Worm (Caenorhabditis elegans) whole organism, L4 larva: ENCODE data around the gene dpf-2.
A peak's percentile ranks its signal among the peaks of the same experiment; 100 is the strongest.

Source experiments
- F10B5.3 ChIP-seq: sonication (generic microtip); optimal IDR thresholded peaks from 2 replicates; lab custom pipeline; 2016; ENCODE audit warnings: mild to moderate bottlenecking, missing genetic modification characterization, missing compliant biosample characterization
- F44E2.7 ChIP-seq: fragments of 200-800 bp; sonication (Bioruptor generic); IDR thresholded peaks from 2 replicates; pipeline ENCODE4 v2.1.2; 2022; ENCODE audit warnings: missing genetic modification characterization, missing compliant biosample characterization
- R02D3.7 ChIP-seq: fragments of 150-350 bp; sonication (generic microtip); optimal IDR thresholded peaks from 3 replicates; lab custom pipeline; 2014; ENCODE audit warnings: missing biosample characterization, missing genetic modification characterization
- T20F7.1 ChIP-seq: fragments of 200-800 bp; sonication (Bioruptor generic); optimal IDR thresholded peaks from 2 replicates; lab custom pipeline; 2018; ENCODE audit warnings: mild to moderate bottlenecking, missing genetic modification characterization, missing compliant biosample characterization
- Y48G9A.11 ChIP-seq: fragments of 200-800 bp; sonication (Bioruptor generic); IDR thresholded peaks from 2 replicates; pipeline ENCODE4 v1.3.6; 2022; ENCODE audit warnings: missing genetic modification reagents, missing genetic modification characterization, missing compliant biosample characterization
- Y5F2A.4 ChIP-seq: fragments of 200-800 bp; sonication (Bioruptor generic); optimal IDR thresholded peaks from 2 replicates; lab custom pipeline; 2018; ENCODE audit warnings: mild to moderate bottlenecking, missing genetic modification characterization, missing compliant biosample characterization
- ZK337.2 ChIP-seq: fragments of 200-800 bp; sonication (Bioruptor generic); IDR thresholded peaks from 2 replicates; pipeline ENCODE4 v1.3.6; 2022; ENCODE audit warnings: missing genetic modification reagents, missing genetic modification characterization, missing compliant biosample characterization
- ama-1 ChIP-seq: fragments of 150-350 bp; optimal IDR thresholded peaks from 2 replicates; lab custom pipeline; 2014; ENCODE audit warnings: inconsistent platforms, mixed read lengths
- arid-1 ChIP-seq: fragments of 200-800 bp; sonication (Bioruptor generic); conservative IDR thresholded peaks from 2 replicates; pipeline ENCODE4 v1.3.6; 2022; ENCODE audit warnings: missing genetic modification reagents, missing genetic modification characterization, missing compliant biosample characterization
- ceh-20 ChIP-seq: fragments of 200-800 bp; sonication (Bioruptor generic); IDR thresholded peaks from 2 replicates; pipeline ENCODE4 v1.3.6; 2022; ENCODE audit warnings: missing genetic modification reagents, missing genetic modification characterization, missing compliant biosample characterization
- ceh-44 ChIP-seq: fragments of 200-800 bp; sonication (Bioruptor generic); IDR thresholded peaks from 2 replicates; pipeline ENCODE4 v1.3.6; 2022; ENCODE audit warnings: missing genetic modification reagents, missing genetic modification characterization, missing compliant biosample characterization
- ceh-62 ChIP-seq: sonication (generic microtip); optimal IDR thresholded peaks from 2 replicates; lab custom pipeline; 2017; ENCODE audit warnings: missing biosample characterization, missing genetic modification characterization
- ctbp-1 ChIP-seq: fragments of 200-800 bp; sonication (Bioruptor generic); IDR thresholded peaks from 2 replicates; pipeline ENCODE4 v1.3.6; 2022; ENCODE audit warnings: missing genetic modification reagents, missing genetic modification characterization, missing compliant biosample characterization
- daf-16 ChIP-seq, 3 experiments: sonication (generic microtip); optimal IDR thresholded peaks; 2 replicates each; lab custom pipeline; 2016 to 2017; ENCODE audit warnings: missing genetic modification characterization in 3 of 3, missing genetic modification reagents in 3 of 3, mild to moderate bottlenecking in 2 of 3, missing compliant biosample characterization in 2 of 3, missing biosample characterization in 1 of 3, moderate library complexity in 1 of 3
- dmd-6 ChIP-seq: fragments of 200-800 bp; sonication (Bioruptor generic); IDR thresholded peaks from 2 replicates; pipeline ENCODE4 v1.3.6; 2022; ENCODE audit warnings: missing genetic modification reagents, missing genetic modification characterization, missing compliant biosample characterization
- dmd-8 ChIP-seq: fragments of 200-800 bp; sonication (Bioruptor generic); IDR thresholded peaks from 2 replicates; pipeline ENCODE4 v1.3.6; 2022; ENCODE audit warnings: missing genetic modification characterization, missing compliant biosample characterization
- dmd-9 ChIP-seq: fragments of 200-800 bp; sonication (Bioruptor generic); IDR thresholded peaks from 2 replicates; pipeline ENCODE4 v1.3.6; 2022; ENCODE audit warnings: missing genetic modification reagents, missing genetic modification characterization, missing compliant biosample characterization
- dpl-1 ChIP-seq: fragments of 150-350 bp; optimal IDR thresholded peaks from 2 replicates; lab custom pipeline; 2014; ENCODE audit warnings: missing biosample characterization, missing genetic modification reagents, missing genetic modification characterization
- egl-43 ChIP-seq: fragments of 200-800 bp; sonication (Bioruptor generic); IDR thresholded peaks from 2 replicates; pipeline ENCODE4 v1.3.6; 2022; ENCODE audit warnings: missing genetic modification reagents, missing genetic modification characterization, missing compliant biosample characterization
- hlh-11 ChIP-seq: fragments of 200-800 bp; sonication (Bioruptor generic); optimal IDR thresholded peaks from 2 replicates; lab custom pipeline; 2018; ENCODE audit warnings: mild to moderate bottlenecking, missing genetic modification characterization, missing compliant biosample characterization
- hlh-30 ChIP-seq: sonication (generic microtip); optimal IDR thresholded peaks from 2 replicates; lab custom pipeline; 2017; ENCODE audit warnings: antibody characterized with exemption, mild to moderate bottlenecking, missing genetic modification characterization, missing compliant biosample characterization; ENCODE audit not compliant: insufficient read depth
- lin-1 ChIP-seq: fragments of 200-800 bp; sonication (Bioruptor generic); IDR thresholded peaks from 2 replicates; pipeline ENCODE4 v1.3.6; 2022; ENCODE audit warnings: missing genetic modification reagents, missing genetic modification characterization, missing compliant biosample characterization
- lin-15B ChIP-seq: fragments of 150-350 bp; sonication (generic microtip); optimal IDR thresholded peaks from 3 replicates; lab custom pipeline; 2014; ENCODE audit warnings: missing biosample characterization, missing genetic modification characterization
- lin-29 ChIP-seq: fragments of 200-800 bp; sonication (Bioruptor generic); IDR thresholded peaks from 2 replicates; pipeline ENCODE4 v1.3.6; 2022; ENCODE audit warnings: missing genetic modification reagents, missing genetic modification characterization, missing compliant biosample characterization
- lin-38 ChIP-seq: fragments of 200-800 bp; sonication (Bioruptor generic); IDR thresholded peaks from 2 replicates; pipeline ENCODE4 v1.3.6; 2022; ENCODE audit warnings: missing genetic modification reagents, missing genetic modification characterization, missing compliant biosample characterization
- lir-3 ChIP-seq: sonication (generic microtip); optimal IDR thresholded peaks from 2 replicates; lab custom pipeline; 2016; ENCODE audit warnings: mild to moderate bottlenecking, missing genetic modification characterization, missing compliant biosample characterization
- mdl-1 ChIP-seq, 2 experiments: fragments of 150-350 bp in 1 of 2; sonication (generic microtip) in 1 of 2; optimal IDR thresholded peaks; 2 replicates each; lab custom pipeline; 2014 to 2017; ENCODE audit warnings: missing biosample characterization in 2 of 2, missing genetic modification characterization in 2 of 2
- mdt-29 ChIP-seq: fragments of 200-800 bp; sonication (Bioruptor generic); IDR thresholded peaks from 2 replicates; pipeline ENCODE4 v1.3.6; 2022; ENCODE audit warnings: missing genetic modification reagents, missing genetic modification characterization, missing compliant biosample characterization
- mes-2 ChIP-seq: sonication (generic microtip); optimal IDR thresholded peaks from 2 replicates; lab custom pipeline; 2016; ENCODE audit warnings: missing genotype, mild to moderate bottlenecking, missing genetic modification characterization, missing compliant biosample characterization; ENCODE audit not compliant: poor library complexity, severe bottlenecking
- nhr-10 ChIP-seq: fragments of 150-350 bp; optimal IDR thresholded peaks from 2 replicates; lab custom pipeline; 2014; ENCODE audit warnings: missing biosample characterization, missing genetic modification characterization
- nhr-102 ChIP-seq: sonication (generic microtip); optimal IDR thresholded peaks from 2 replicates; lab custom pipeline; 2016; ENCODE audit warnings: mild to moderate bottlenecking, missing genetic modification characterization, moderate library complexity, missing compliant biosample characterization
- nhr-25 ChIP-seq: sonication (generic microtip); optimal IDR thresholded peaks from 2 replicates; lab custom pipeline; 2017; ENCODE audit warnings: missing genetic modification characterization, mild to moderate bottlenecking, missing compliant biosample characterization, antibody characterized with exemption, moderate library complexity, borderline replicate concordance; ENCODE audit not compliant: insufficient read depth
- nhr-42 ChIP-seq: fragments of 200-800 bp; sonication (Bioruptor generic); IDR thresholded peaks from 2 replicates; pipeline ENCODE4 v1.3.6; 2022; ENCODE audit warnings: missing genetic modification characterization, missing compliant biosample characterization
- nhr-6 ChIP-seq: fragments of 150-350 bp; optimal IDR thresholded peaks from 2 replicates; lab custom pipeline; 2014; ENCODE audit warnings: missing biosample characterization, missing genetic modification characterization
- nhr-76 ChIP-seq: fragments of 150-350 bp; optimal IDR thresholded peaks from 2 replicates; lab custom pipeline; 2014; ENCODE audit warnings: missing biosample characterization, missing genetic modification characterization
- php-3 ChIP-seq: fragments of 200-800 bp; sonication (Bioruptor generic); IDR thresholded peaks from 2 replicates; pipeline ENCODE4 v1.3.6; 2022; ENCODE audit warnings: missing genetic modification reagents, missing genetic modification characterization, missing compliant biosample characterization
- rbr-2 ChIP-seq: sonication (generic microtip); optimal IDR thresholded peaks from 2 replicates; lab custom pipeline; 2016; ENCODE audit warnings: missing genotype, missing genetic modification characterization, missing compliant biosample characterization
- saeg-2 ChIP-seq: fragments of 200-800 bp; sonication (Bioruptor generic); IDR thresholded peaks from 2 replicates; pipeline ENCODE4 v1.3.6; 2022; ENCODE audit warnings: missing genetic modification reagents, missing genetic modification characterization, missing compliant biosample characterization
- set-16 ChIP-seq: fragments of 200-800 bp; sonication (Bioruptor generic); IDR thresholded peaks from 2 replicates; pipeline ENCODE4 v1.3.6; 2022; ENCODE audit warnings: missing genetic modification reagents, missing genetic modification characterization, missing compliant biosample characterization
- skn-1 ChIP-seq: fragments of 150-350 bp; optimal IDR thresholded peaks from 2 replicates; lab custom pipeline; 2014; ENCODE audit warnings: missing biosample characterization, missing genetic modification characterization
- tra-1 ChIP-seq: fragments of 200-800 bp; sonication (Bioruptor generic); IDR thresholded peaks from 2 replicates; pipeline ENCODE4 v1.3.6; 2022; ENCODE audit warnings: missing genetic modification reagents, missing genetic modification characterization, missing compliant biosample characterization
- unc-130 ChIP-seq: sonication (generic microtip); optimal IDR thresholded peaks from 2 replicates; lab custom pipeline; 2016; ENCODE audit warnings: missing genetic modification reagents, missing genetic modification characterization, missing compliant biosample characterization
- unc-39 ChIP-seq: sonication (generic microtip); optimal IDR thresholded peaks from 2 replicates; lab custom pipeline; 2017; ENCODE audit warnings: missing biosample characterization, missing genetic modification characterization
- unc-62 ChIP-seq, 3 experiments: fragments of 150-350 bp in 1 of 3; sonication (generic microtip); optimal IDR thresholded peaks in 2 of 3; peaks in 1 of 3; 1 replicate in 1 of 3; 2 replicates in 2 of 3; lab custom pipeline; 2014 to 2017; ENCODE audit warnings: missing biosample characterization in 3 of 3, missing genetic modification characterization in 3 of 3, missing genetic modification reagents in 3 of 3, missing genotype in 1 of 3
- zfp-2 ChIP-seq: sonication (generic microtip); optimal IDR thresholded peaks from 2 replicates; lab custom pipeline; 2016; ENCODE audit warnings: mild to moderate bottlenecking, missing genetic modification characterization, missing compliant biosample characterization
- zfp-3 ChIP-seq: fragments of 200-800 bp; sonication (Bioruptor generic); conservative IDR thresholded peaks from 2 replicates; pipeline ENCODE4 v1.3.6; 2022; ENCODE audit warnings: missing genetic modification reagents, missing genetic modification characterization, missing compliant biosample characterization
- zip-11 ChIP-seq: fragments of 200-800 bp; sonication (Bioruptor generic); IDR thresholded peaks from 2 replicates; pipeline ENCODE4 v1.3.6; 2022; ENCODE audit warnings: missing genetic modification characterization, missing compliant biosample characterization
- zip-2 ChIP-seq: fragments of 150-350 bp; optimal IDR thresholded peaks from 2 replicates; lab custom pipeline; 2014; ENCODE audit warnings: missing biosample characterization, missing genetic modification characterization
- ztf-11 ChIP-seq: fragments of 150-350 bp; optimal IDR thresholded peaks from 2 replicates; lab custom pipeline; 2014; ENCODE audit warnings: missing biosample characterization, missing genetic modification characterization

The dpf-2 gene

DNA sequence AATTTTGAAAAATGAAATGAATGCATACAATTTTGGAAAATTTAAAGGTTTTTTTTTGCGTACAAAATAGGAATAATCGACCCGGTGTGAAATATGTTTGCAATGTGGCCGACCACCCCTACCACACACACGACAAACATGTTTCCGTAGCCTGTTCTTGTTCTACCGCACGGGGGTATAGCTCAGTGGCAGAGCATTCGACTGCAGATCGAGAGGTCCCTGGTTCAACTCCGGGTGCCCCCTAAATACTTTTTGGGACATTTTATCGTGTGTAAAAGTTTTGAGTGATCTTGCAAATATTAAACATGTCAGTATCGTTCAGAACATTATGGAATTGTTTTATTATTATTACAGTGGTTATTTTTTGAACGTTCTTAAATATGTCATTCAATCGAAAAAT lies 26.9 kb upstream of the dpf-2 start (continued):
- peak; percentile 60; the same call in 1 of the 2 replicates for TF ChIP-seq mdt-29 (GFP tag; lab: Robert Waterston, UW)
- TF ChIP-seq zfp-2 (tag; lab: Kevin White, UChicago) = no peak
- TF ChIP-seq dmd-8 (GFP tag; lab: Robert Waterston, UW) = peak; percentile 89
- TF ChIP-seq arid-1 = peak; percentile 79
- TF ChIP-seq zip-2 (tag; lab: Kevin White, UChicago) = peak; percentile 19
- no peak for TF ChIP-seq unc-39 (tag; lab: Kevin White, UChicago)
- TF ChIP-seq tra-1 (GFP tag; lab: Robert Waterston, UW) = peak; percentile 84
- TF ChIP-seq lin-38 (GFP tag; lab: Robert Waterston, UW) = peak; percentile 76; the same call in 1 of the 2 replicates
- TF ChIP-seq lin-1 = 0 out of 2 replicates have a peak, but pooled peaks have one; percentile 54
- TF ChIP-seq saeg-2 = peak; percentile 86
- TF ChIP-seq Y5F2A.4 (GFP tag; lab: Kevin White, UChicago) = peak; percentile 62
- TF ChIP-seq nhr-102 (tag; lab: Kevin White, UChicago) = peak; percentile 68
- TF ChIP-seq dmd-9 (GFP tag; lab: Robert Waterston, UW) = peak; percentile 68
- no peak for TF ChIP-seq zip-11 (GFP tag; lab: Robert Waterston, UW)
- TF ChIP-seq lin-29 (GFP tag; lab: Robert Waterston, UW) = peak; percentile 64; the same call in 1 of the 2 replicates
- peak; percentile 32 for TF ChIP-seq nhr-6
- TF ChIP-seq nhr-10 = no peak
- peak; percentile 22 for TF ChIP-seq T20F7.1 (GFP tag; lab: Kevin White, UChicago)
- TF ChIP-seq zfp-3 (GFP tag; lab: Robert Waterston, UW) = peak; percentile 66
- peak; percentile 9 for TF ChIP-seq nhr-25 (tag; lab: Kevin White, UChicago)
- TF ChIP-seq dmd-6 (GFP tag; lab: Robert Waterston, UW) = peak; percentile 76
- no peak for TF ChIP-seq mes-2 (tag; lab: Kevin White, UChicago)
- TF ChIP-seq mdl-1 (tag; optimal IDR thresholded peaks at IDR 0.05; lab: Kevin White, UChicago) = no peak
- peak; percentile 43 for TF ChIP-seq hlh-30 (tag; lab: Kevin White, UChicago)
- peak; percentile 67 for TF ChIP-seq ceh-20 (GFP tag; lab: Robert Waterston, UW)
- 0 out of 2 replicates have a peak, but pooled peaks have one; percentile 7 for TF ChIP-seq Y48G9A.11 (GFP tag; lab: Robert Waterston, UW)
- no peak for TF ChIP-seq skn-1 (tag; lab: Kevin White, UChicago)
- TF ChIP-seq ceh-62 = no peak
- TF ChIP-seq ceh-44 (GFP tag; lab: Robert Waterston, UW) = peak; percentile 39; the same call in 1 of the 2 replicates
- peak in 1 of 2 experiments; percentile 28 for TF ChIP-seq unc-62 (GFP tag; optimal IDR thresholded peaks at IDR 0.05 in 1 of 2; lab: Kevin White, UChicago)
- no peak for TF ChIP-seq unc-62 (tag; optimal IDR thresholded peaks at IDR 0.05; lab: Kevin White, UChicago)
- no peak for TF ChIP-seq ztf-11 (tag; lab: Kevin White, UChicago)
- TF ChIP-seq unc-130 = no peak
- TF ChIP-seq F44E2.7 = 0 out of 2 replicates have a peak, but pooled peaks have one; percentile 40
- no peak; the same call in 1 of the 2 replicates for TF ChIP-seq set-16
- peak; percentile 95 for TF ChIP-seq egl-43 (GFP tag; lab: Robert Waterston, UW)
- peak; percentile 62 for TF ChIP-seq rbr-2 (tag; lab: Kevin White, UChicago)
- TF ChIP-seq dpl-1 (GFP tag; lab: Kevin White, UChicago) = no peak
- no peak for TF ChIP-seq ama-1 (lab: Kevin White, UChicago)
- TF ChIP-seq ZK337.2 (GFP tag; lab: Robert Waterston, UW) = peak; percentile 30; the same call in 1 of the 2 replicates
- peak; percentile 57; the same call in 1 of the 2 replicates for TF ChIP-seq ctbp-1 (GFP tag; lab: Robert Waterston, UW)
- peak; percentile 46 to 88 for TF ChIP-seq daf-16 (GFP tag; optimal IDR thresholded peaks at IDR 0.05; lab: Kevin White, UChicago)
- peak; percentile 38 for TF ChIP-seq daf-16 (tag; optimal IDR thresholded peaks at IDR 0.05; lab: Kevin White, UChicago)
- TF ChIP-seq nhr-42 (GFP tag; lab: Robert Waterston, UW) = peak; percentile 74; the same call in 1 of the 2 replicates
- no peak for TF ChIP-seq nhr-76 (tag; lab: Kevin White, UChicago)
- no peak for TF ChIP-seq lin-15B (tag; lab: Kevin White, UChicago)
- peak; percentile 32 for TF ChIP-seq F10B5.3
- TF ChIP-seq R02D3.7 (tag; lab: Kevin White, UChicago) = no peak
- peak; percentile 69; the same call in 1 of the 2 replicates for TF ChIP-seq php-3 (GFP tag; lab: Robert Waterston, UW)
- peak; percentile 53 for TF ChIP-seq lir-3
- TF ChIP-seq hlh-11 (tag; lab: Kevin White, UChicago) = no peak
